Fruit fly (Drosophila melanogaster): ENCODE results near the gene CG33285.

dm6 chr3L:21080430-21080829 is 8.4 kb downstream of the CG33285 start:
- TF ChIP-seq psq (optimal IDR thresholded peaks at IDR 0.05) (no peak), pan (optimal IDR thresholded peaks at IDR 0.05) (no peak)
